Fruit fly (Drosophila melanogaster): ENCODE measurements around the gene twr.

- TF ChIP-seq CG8478 (optimal IDR thresholded peaks at IDR 0.05), result no peak
- TF ChIP-seq CTCF (optimal IDR thresholded peaks at IDR 0.05), result no peak
These were observed 32.5 kb downstream of the twr start, which contains the start of gene Ccp84Af for dm6 chr3R:6690139-6690538.

All from S2 (cell line).